Worm (Caenorhabditis elegans): Measurements from ENCODE around the gene srz-69.

The srz-69 gene

DNA sequence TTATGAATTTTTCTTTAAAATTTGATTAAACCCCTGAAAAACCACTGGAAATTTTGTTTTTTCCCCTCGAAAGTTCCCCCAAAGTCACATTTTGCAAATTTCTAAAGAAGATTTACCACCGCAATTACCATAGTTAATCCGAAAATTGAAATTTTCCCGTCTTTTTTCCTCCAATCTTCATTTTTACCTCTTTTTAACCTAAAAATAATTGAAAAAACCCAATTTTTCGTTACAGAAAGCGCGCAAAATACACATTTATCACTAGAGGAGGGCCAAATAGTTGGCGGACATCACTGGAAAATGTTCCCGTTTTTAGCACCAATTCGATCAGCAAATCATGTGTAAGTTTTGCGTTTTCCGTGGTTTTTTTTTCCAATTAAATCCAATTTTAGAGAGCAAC is 39.6 kb upstream of the srz-69 start, which contains the start of gene unc-33:
TSS of gene unc-33 (plus strand) at position 301 of the 400 bp plus-strand sequence.
- TF ChIP-seq egrh-3 (GFP tag; IDR thresholded peaks at IDR 0.05) = no peak
- no peak for TF ChIP-seq zfh-2 (GFP tag; conservative IDR thresholded peaks at IDR 0.05)
- no peak for TF ChIP-seq F33H1.4 (GFP tag; IDR thresholded peaks at IDR 0.05)
- TF ChIP-seq lsl-1 (GFP tag; optimal IDR thresholded peaks at IDR 0.05) = no peak
- TF ChIP-seq sea-2 (GFP tag; IDR thresholded peaks at IDR 0.05) = no peak
- TF ChIP-seq ztf-18 (tag; optimal IDR thresholded peaks at IDR 0.05) = no peak
- no peak for TF ChIP-seq dpff-1 (tag; optimal IDR thresholded peaks at IDR 0.05)
- no peak for TF ChIP-seq Y53F4B.3 (GFP tag; IDR thresholded peaks at IDR 0.05)
- TF ChIP-seq somi-1 (GFP tag; optimal IDR thresholded peaks at IDR 0.05) = no peak
- no peak for TF ChIP-seq mel-28 (tag; optimal IDR thresholded peaks at IDR 0.05; ENCODE audit: borderline replicate concordance)

ce11 chrIV:3515412-3516046 is 38.5 kb upstream of the srz-69 start:
- TF ChIP-seq K12H6.12 (tag; optimal IDR thresholded peaks at IDR 0.05) (peak; percentile 21), B0019.2 (GFP tag; conservative IDR thresholded peaks at IDR 0.05) (no peak), lsy-27 (tag; optimal IDR thresholded peaks at IDR 0.05; ENCODE audit: borderline replicate concordance, insufficient read depth) (no peak), let-526 (GFP tag; IDR thresholded peaks at IDR 0.05) (no peak), hmg-1.2 (GFP tag; IDR thresholded peaks at IDR 0.05) (peak; percentile 71), lin-40 (tag; optimal IDR thresholded peaks at IDR 0.05) (peak; percentile 14), mxl-1 (tag; optimal IDR thresholded peaks at IDR 0.05) (no peak), K11D2.4 (GFP tag; IDR thresholded peaks at IDR 0.05) (0 out of 2 replicates have a peak, but pooled peaks have one; percentile 20), lag-1 (GFP tag; IDR thresholded peaks at IDR 0.05) (no peak), mcd-1 (GFP tag; IDR thresholded peaks at IDR 0.05) (peak; percentile 46), tbp1 (GFP tag; optimal IDR thresholded peaks at IDR 0.05) (peak; percentile 17), ztf-28 (GFP tag; IDR thresholded peaks at IDR 0.05) (no peak), attf-5 (GFP tag; optimal IDR thresholded peaks at IDR 0.05) (peak; percentile 74), nhr-80 (tag; optimal IDR thresholded peaks at IDR 0.05) (peak; percentile 22), madf-6 (GFP tag; IDR thresholded peaks at IDR 0.05) (peak; percentile 27; the same call in 1 of the 2 replicates), rcor-1 (GFP tag; IDR thresholded peaks at IDR 0.05) (no peak), cebp-1 (GFP tag; IDR thresholded peaks at IDR 0.05) (peak; percentile 86), cebp-1 (tag; optimal IDR thresholded peaks at IDR 0.05) (peak; percentile 96), zfh-2 (GFP tag; conservative IDR thresholded peaks at IDR 0.05) (peak; percentile 96), B0336.3 (GFP tag; IDR thresholded peaks at IDR 0.05) (0 out of 2 replicates have a peak, but pooled peaks have one; percentile 34), hsf-1 (GFP tag; IDR thresholded peaks at IDR 0.05) (no peak), snpc-4 (GFP tag; optimal IDR thresholded peaks at IDR 0.05) (no peak), snpc-4 (tag; optimal IDR thresholded peaks at IDR 0.05) (peak in 1 of 4 experiments; percentile 15), mel-28 (tag; optimal IDR thresholded peaks at IDR 0.05; ENCODE audit: borderline replicate concordance) (no peak)

DNA sequence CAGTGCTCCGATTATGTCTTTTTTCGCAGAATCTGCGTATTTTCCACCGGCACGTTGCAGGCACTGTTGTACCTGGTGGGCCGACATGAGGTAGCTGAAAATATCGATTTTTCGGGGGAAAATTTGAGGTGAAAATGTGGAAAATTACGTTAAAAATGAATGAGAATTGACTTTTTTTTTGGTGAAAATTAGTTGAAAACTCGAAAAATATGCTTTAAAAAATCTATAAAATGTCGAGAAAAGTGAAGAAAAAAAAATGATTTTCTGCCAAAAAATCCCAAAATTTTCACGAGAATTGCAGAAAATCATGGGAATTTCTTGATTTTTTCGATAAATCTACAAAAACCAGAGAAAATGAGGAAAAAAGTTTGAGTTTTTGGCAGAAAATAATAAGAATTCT is 37.4 kb upstream of the srz-69 start, which contains the start of gene tsg-101:
TSS of gene tsg-101 (minus strand) at position 101 of the 400 bp plus-strand sequence.
- no peak for TF ChIP-seq Y67H2A.10 (GFP tag; conservative IDR thresholded peaks at IDR 0.05)
- TF ChIP-seq Y95B8A.8 (GFP tag; IDR thresholded peaks at IDR 0.05) = no peak

Measured in whole organism, young adult.